Fruit fly (Drosophila melanogaster) whole organism, embryonic: ENCODE results near the gene Ptth.

Experiments used
- Asciz ChIP-seq: fragments of 200-800 bp; sonication (Bioruptor generic); optimal IDR thresholded peaks from 2 replicates; lab custom pipeline; 2017; ENCODE audit warnings: missing biosample characterization, mild to moderate bottlenecking, missing genetic modification characterization, missing genetic modification reagents
- Atf-2 ChIP-seq: fragments of 200-800 bp; sonication (Bioruptor generic); optimal IDR thresholded peaks from 2 replicates; lab custom pipeline; 2016; ENCODE audit warnings: missing biosample characterization, missing genetic modification characterization
- CG10543 ChIP-seq: fragments of 200-800 bp; sonication (Bioruptor generic); optimal IDR thresholded peaks from 3 replicates; lab custom pipeline; 2017; ENCODE audit warnings: missing biosample characterization, mild to moderate bottlenecking, missing genetic modification characterization, moderate library complexity
- CG10979 ChIP-seq: fragments of 200-800 bp; sonication (Bioruptor generic); optimal IDR thresholded peaks from 2 replicates; lab custom pipeline; 2018; ENCODE audit warnings: missing biosample characterization, mild to moderate bottlenecking, missing genetic modification characterization, moderate library complexity
- CG12155 ChIP-seq: fragments of 200-800 bp; sonication (Bioruptor generic); optimal IDR thresholded peaks from 3 replicates; lab custom pipeline; 2016; ENCODE audit warnings: missing biosample characterization, missing genetic modification characterization
- CG13296 ChIP-seq: fragments of 200-800 bp; sonication (Bioruptor generic); optimal IDR thresholded peaks from 3 replicates; lab custom pipeline; 2018; ENCODE audit warnings: missing biosample characterization, mild to moderate bottlenecking, missing genetic modification characterization
- CG14965 ChIP-seq: fragments of 200-800 bp; sonication (Bioruptor generic); optimal IDR thresholded peaks from 2 replicates; lab custom pipeline; 2016; ENCODE audit warnings: missing biosample characterization, missing genetic modification characterization, borderline replicate concordance
- CG16815 ChIP-seq: fragments of 200-800 bp; sonication (Bioruptor generic); optimal IDR thresholded peaks from 3 replicates; lab custom pipeline; 2017; ENCODE audit warnings: missing biosample characterization, mild to moderate bottlenecking, missing genetic modification characterization
- CG17359 ChIP-seq: fragments of 200-800 bp; sonication (Bioruptor generic); optimal IDR thresholded peaks from 3 replicates; lab custom pipeline; 2018; ENCODE audit warnings: missing biosample characterization, mild to moderate bottlenecking, missing genetic modification characterization, moderate library complexity
- CG18262 ChIP-seq: fragments of 200-800 bp; optimal IDR thresholded peaks from 3 replicates; lab custom pipeline; 2019; ENCODE audit warnings: missing biosample characterization, mild to moderate bottlenecking, missing genetic modification characterization, moderate library complexity
- CG1832 ChIP-seq: fragments of 200-800 bp; sonication (Bioruptor generic); optimal IDR thresholded peaks from 2 replicates; lab custom pipeline; 2017; ENCODE audit warnings: missing biosample characterization, mild to moderate bottlenecking, missing genetic modification characterization, inconsistent platforms
- CG18476 ChIP-seq: fragments of 200-800 bp; sonication (Bioruptor generic); optimal IDR thresholded peaks from 2 replicates; lab custom pipeline; 2016; ENCODE audit warnings: missing biosample characterization, mild to moderate bottlenecking, missing genetic modification characterization
- CG18599 ChIP-seq: fragments of 200-800 bp; sonication (Bioruptor generic); optimal IDR thresholded peaks from 3 replicates; lab custom pipeline; 2017; ENCODE audit warnings: missing biosample characterization, missing genetic modification characterization, mild to moderate bottlenecking, moderate library complexity, missing genetic modification reagents
- CG32532 ChIP-seq: fragments of 200-800 bp; sonication (Bioruptor generic); IDR thresholded peaks from 2 replicates; pipeline ENCODE4 v1.3.6; 2022; ENCODE audit warnings: missing biosample characterization, missing genetic modification characterization
- CG3838 ChIP-seq: fragments of 200-800 bp; sonication (Bioruptor generic); optimal IDR thresholded peaks from 3 replicates; lab custom pipeline; 2016; ENCODE audit warnings: missing biosample characterization, missing genetic modification characterization
- CG43689 ChIP-seq: fragments of 200-800 bp; sonication (Bioruptor generic); IDR thresholded peaks from 2 replicates; pipeline ENCODE4 v1.3.6; 2022; ENCODE audit warnings: missing biosample characterization, missing genetic modification characterization
- CG7372 ChIP-seq: fragments of 200-800 bp; sonication (Bioruptor generic); IDR thresholded peaks from 2 replicates; pipeline ENCODE4 v1.3.6; 2022; ENCODE audit warnings: missing biosample characterization, missing genetic modification characterization
- CG8924 ChIP-seq: fragments of 200-800 bp; optimal IDR thresholded peaks from 3 replicates; lab custom pipeline; 2019; ENCODE audit warnings: missing biosample characterization, mild to moderate bottlenecking, missing genetic modification characterization, moderate library complexity
- CHES-1-like ChIP-seq: fragments of 200-800 bp; sonication (Bioruptor generic); optimal IDR thresholded peaks from 2 replicates; lab custom pipeline; 2016; ENCODE audit warnings: missing biosample characterization, missing genetic modification characterization
- Dip2 ChIP-seq: fragments of 200-800 bp; sonication (Bioruptor generic); IDR thresholded peaks from 2 replicates; pipeline ENCODE4 v1.3.6; 2022; ENCODE audit warnings: missing biosample characterization, missing genetic modification characterization
- Elba2 ChIP-seq: fragments of 200-800 bp; sonication (Bioruptor generic); optimal IDR thresholded peaks from 3 replicates; lab custom pipeline; 2016; ENCODE audit warnings: missing biosample characterization, missing genetic modification characterization
- HLH4C ChIP-seq: fragments of 200-800 bp; sonication (Bioruptor generic); IDR thresholded peaks from 3 replicates; pipeline ENCODE4 v1.3.6; 2022; ENCODE audit warnings: missing biosample characterization, missing genetic modification characterization; ENCODE audit not compliant: partially characterized antibody
- HLH54F ChIP-seq: fragments of 200-800 bp; sonication (Bioruptor generic); optimal IDR thresholded peaks from 3 replicates; lab custom pipeline; 2016; ENCODE audit warnings: missing biosample characterization, missing genetic modification characterization
- Hey ChIP-seq: fragments of 200-800 bp; sonication (Bioruptor generic); optimal IDR thresholded peaks from 3 replicates; lab custom pipeline; 2018; ENCODE audit warnings: missing biosample characterization, mild to moderate bottlenecking, missing genetic modification characterization
- Med ChIP-seq: fragments of 200-800 bp; sonication (Bioruptor generic); peaks from one replicate; lab custom pipeline; 2016; ENCODE audit warnings: missing biosample characterization, missing genetic modification characterization, mild to moderate bottlenecking, inconsistent platforms, moderate library complexity
- Poxn ChIP-seq: fragments of 200-800 bp; sonication (Bioruptor generic); IDR thresholded peaks from 2 replicates; pipeline ENCODE4 v1.3.6; 2022; ENCODE audit warnings: missing biosample characterization, missing genetic modification characterization
- Rfx ChIP-seq: fragments of 200-800 bp; sonication (Bioruptor generic); IDR thresholded peaks from 2 replicates; pipeline ENCODE4 v1.3.6; 2022; ENCODE audit warnings: missing biosample characterization, missing genetic modification characterization
- Side ChIP-seq: fragments of 200-800 bp; sonication (Bioruptor generic); optimal IDR thresholded peaks from 2 replicates; lab custom pipeline; 2016; ENCODE audit warnings: missing biosample characterization, missing genetic modification characterization
- Sox100B ChIP-seq: fragments of 200-800 bp; sonication (Bioruptor generic); optimal IDR thresholded peaks from 3 replicates; lab custom pipeline; 2018; ENCODE audit warnings: missing biosample characterization, mild to moderate bottlenecking, missing genetic modification characterization
- ap ChIP-seq: fragments of 200-800 bp; sonication (Bioruptor generic); IDR thresholded peaks from 2 replicates; pipeline ENCODE4 v1.3.6; 2022; ENCODE audit warnings: missing biosample characterization, missing genetic modification characterization
- bbx ChIP-seq: fragments of 200-800 bp; sonication (Bioruptor generic); IDR thresholded peaks from 2 replicates; pipeline ENCODE4 v1.3.6; 2022; ENCODE audit warnings: missing biosample characterization, missing genetic modification characterization; ENCODE audit not compliant: partially characterized antibody
- br ChIP-seq: fragments of >200 bp; optimal IDR thresholded peaks from 2 replicates; lab custom pipeline; 2017
- bsh ChIP-seq, 2 experiments: fragments of 200-800 bp; sonication (Bioruptor generic); optimal IDR thresholded peaks; 2 replicates each; lab custom pipeline; 2017 to 2018; ENCODE audit warnings: mild to moderate bottlenecking in 2 of 2, missing biosample characterization in 2 of 2, missing genetic modification characterization in 2 of 2, moderate library complexity in 1 of 2
- btn ChIP-seq: fragments of 200-800 bp; sonication (Bioruptor generic); optimal IDR thresholded peaks from 2 replicates; lab custom pipeline; 2016; ENCODE audit warnings: missing biosample characterization, missing genetic modification characterization
- chn ChIP-seq: fragments of 200-800 bp; sonication (Bioruptor generic); optimal IDR thresholded peaks from 2 replicates; lab custom pipeline; 2016; ENCODE audit warnings: missing biosample characterization, missing genetic modification characterization
- da ChIP-seq: fragments of 200-800 bp; sonication (Bioruptor generic); optimal IDR thresholded peaks from 2 replicates; lab custom pipeline; 2016; ENCODE audit warnings: missing biosample characterization, missing genetic modification characterization
- dmrt99B ChIP-seq: fragments of 200-800 bp; sonication (Bioruptor generic); optimal IDR thresholded peaks from 2 replicates; lab custom pipeline; 2018; ENCODE audit warnings: missing biosample characterization, mild to moderate bottlenecking, missing genetic modification characterization, moderate library complexity
- emc ChIP-seq: fragments of 200-800 bp; sonication (Bioruptor generic); optimal IDR thresholded peaks from 2 replicates; lab custom pipeline; 2016; ENCODE audit warnings: missing biosample characterization, missing genetic modification characterization
- gro ChIP-seq: fragments of 200-800 bp; sonication (Bioruptor generic); optimal IDR thresholded peaks from 2 replicates; lab custom pipeline; 2016; ENCODE audit warnings: missing biosample characterization, missing genetic modification characterization
- gsb ChIP-seq: fragments of 200-800 bp; sonication (Bioruptor generic); IDR thresholded peaks from 2 replicates; pipeline ENCODE4 v1.3.6; 2022; ENCODE audit warnings: missing biosample characterization, missing genetic modification characterization
- ind ChIP-seq: fragments of 200-800 bp; sonication (Bioruptor generic); optimal IDR thresholded peaks from 3 replicates; lab custom pipeline; 2016; ENCODE audit warnings: missing biosample characterization, missing genetic modification characterization
- luna ChIP-seq: fragments of 200-800 bp; sonication (Bioruptor generic); optimal IDR thresholded peaks from 2 replicates; lab custom pipeline; 2016; ENCODE audit warnings: missing biosample characterization, missing genetic modification characterization
- maf-S ChIP-seq: fragments of 200-800 bp; sonication (Bioruptor generic); optimal IDR thresholded peaks from 2 replicates; lab custom pipeline; 2016; ENCODE audit warnings: missing biosample characterization, missing genetic modification characterization
- nerfin-1 ChIP-seq: fragments of 200-800 bp; sonication (Bioruptor generic); optimal IDR thresholded peaks from 3 replicates; lab custom pipeline; 2019; ENCODE audit warnings: missing biosample characterization, mild to moderate bottlenecking, missing genetic modification characterization, moderate library complexity
- otp ChIP-seq: fragments of 200-800 bp; sonication (Bioruptor generic); IDR thresholded peaks from 3 replicates; pipeline ENCODE4, ENCODE4 v1.3.6; 2022; ENCODE audit warnings: missing biosample characterization, missing genetic modification characterization
- ro ChIP-seq: fragments of 200-800 bp; sonication (Bioruptor generic); IDR thresholded peaks from 2 replicates; pipeline ENCODE4 v1.3.6; 2022; ENCODE audit warnings: missing biosample characterization, missing genetic modification characterization
- sc ChIP-seq, 3 experiments: fragments of >200 bp in 2 of 3; fragments of 200-800 bp in 1 of 3; sonication (Bioruptor generic) in 1 of 3; optimal IDR thresholded peaks; 2 replicates in 2 of 3; 3 replicates in 1 of 3; lab custom pipeline; 2017; ENCODE audit warnings: mild to moderate bottlenecking in 1 of 3, missing biosample characterization in 1 of 3, missing genetic modification characterization in 1 of 3, missing genetic modification reagents in 1 of 3
- schlank ChIP-seq: fragments of 200-800 bp; sonication (Bioruptor generic); optimal IDR thresholded peaks from 2 replicates; lab custom pipeline; 2018; ENCODE audit warnings: missing biosample characterization, mild to moderate bottlenecking, missing genetic modification characterization
- sens-2 ChIP-seq: fragments of 200-800 bp; sonication (Bioruptor generic); IDR thresholded peaks from 2 replicates; pipeline ENCODE4 v1.3.6; 2022; ENCODE audit warnings: missing biosample characterization, missing genetic modification characterization
- twi ChIP-seq: fragments of 200-800 bp; optimal IDR thresholded peaks from 2 replicates; lab custom pipeline; 2019; ENCODE audit warnings: missing biosample characterization, mild to moderate bottlenecking, missing genetic modification characterization, moderate library complexity
- vnd ChIP-seq: fragments of 200-800 bp; sonication (Bioruptor generic); IDR thresholded peaks from 3 replicates; pipeline ENCODE4 v1.3.6; 2022; ENCODE audit warnings: missing biosample characterization, missing genetic modification characterization; ENCODE audit not compliant: partially characterized antibody

Ptth gene

DNA sequence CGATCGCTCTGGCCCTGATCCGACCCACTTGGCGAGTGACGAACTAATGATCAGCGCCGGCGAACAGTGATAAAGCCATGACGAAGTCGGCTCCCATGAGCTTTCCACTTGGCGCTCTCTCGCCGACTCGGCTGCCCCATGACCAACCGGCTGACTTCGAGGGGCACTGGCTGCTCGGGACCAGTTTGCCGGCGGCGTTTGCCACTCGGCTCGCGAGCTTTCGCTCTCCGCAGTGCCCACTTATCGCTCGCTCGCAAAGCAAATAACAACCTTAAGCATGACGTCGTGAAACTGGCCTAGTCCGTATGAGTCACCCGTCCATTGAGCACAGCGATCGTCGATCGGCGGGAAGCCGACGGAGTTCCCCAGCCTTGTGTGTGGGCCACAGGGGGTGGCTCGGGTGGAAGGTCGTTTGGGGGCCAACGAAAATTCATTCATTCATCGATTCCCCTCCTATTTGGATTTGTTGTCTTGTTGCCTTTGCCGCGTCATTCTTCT is 24.2 kb downstream of the Ptth start, which contains the start of gene Ets21C (continued):
- TF ChIP-seq Dip2 (GFP tag; lab: Robert Waterston, UW) (no peak), luna (no peak), HLH4C (GFP tag; lab: Robert Waterston, UW) (no peak; the same call in 2 of the 3 replicates), dmrt99B (tag; lab: Kevin White, UChicago) (no peak), twi (no peak), schlank (tag; lab: Kevin White, UChicago) (no peak), otp (GFP tag; lab: Robert Waterston, UW) (no peak), CG32532 (GFP tag; lab: Robert Waterston, UW) (peak; percentile 59; the same call in 1 of the 2 replicates), CG16815 (GFP tag; lab: Kevin White, UChicago) (no peak), CG10979 (tag; lab: Kevin White, UChicago) (no peak), sc (optimal IDR thresholded peaks at IDR 0.05; lab: Kevin White, UChicago) (no peak), sc (GFP tag; optimal IDR thresholded peaks at IDR 0.05; lab: Kevin White, UChicago) (no peak), bsh (GFP tag; optimal IDR thresholded peaks at IDR 0.05; lab: Kevin White, UChicago) (peak in 1 of 2 experiments; percentile 27), Elba2 (GFP tag; lab: Kevin White, UChicago) (no peak), Poxn (GFP tag; lab: Robert Waterston, UW) (no peak), da (no peak), ind (GFP tag; lab: Kevin White, UChicago) (no peak), maf-S (GFP tag; lab: Kevin White, UChicago) (no peak), CG8924 (tag; lab: Kevin White, UChicago) (no peak), CG10543 (peak; percentile 72), CG12155 (GFP tag; lab: Kevin White, UChicago) (no peak), HLH54F (no peak), Sox100B (GFP tag; lab: Kevin White, UChicago) (no peak), Rfx (GFP tag; lab: Robert Waterston, UW) (no peak), ro (GFP tag; lab: Robert Waterston, UW) (no peak), CG3838 (GFP tag; lab: Kevin White, UChicago) (no peak), CG13296 (peak; percentile 23), CG1832 (GFP tag; lab: Kevin White, UChicago) (no peak), vnd (GFP tag; lab: Robert Waterston, UW) (no peak), Asciz (no peak), CG18476 (no peak), CG43689 (GFP tag; lab: Robert Waterston, UW) (no peak), btn (GFP tag; lab: Kevin White, UChicago) (no peak), sens-2 (GFP tag; lab: Robert Waterston, UW) (no peak), CG18599 (GFP tag; lab: Kevin White, UChicago) (peak; percentile 34), ap (GFP tag; lab: Robert Waterston, UW) (no peak), Med (GFP tag; lab: Kevin White, UChicago) (peak; percentile 90), bbx (GFP tag; lab: Robert Waterston, UW) (peak; percentile 11; the same call in 1 of the 2 replicates), gsb (no peak), CHES-1-like (GFP tag; lab: Kevin White, UChicago) (no peak), Hey (peak; percentile 3), CG7372 (GFP tag; lab: Robert Waterston, UW) (no peak), Side (no peak), gro (GFP tag; lab: Kevin White, UChicago) (no peak), CG14965 (GFP tag; lab: Kevin White, UChicago) (no peak), CG18262 (tag; lab: Kevin White, UChicago) (peak; percentile 92), Atf-2 (GFP tag; lab: Kevin White, UChicago) (no peak), chn (GFP tag; lab: Kevin White, UChicago) (peak; percentile 34), CG17359 (tag; lab: Kevin White, UChicago) (no peak), nerfin-1 (tag; lab: Kevin White, UChicago) (no peak), br (no peak), emc (no peak)
